Fruit fly (Drosophila melanogaster) whole organism, embryonic: ENCODE measurements around the gene miple2.

Experiments used
- Abd-B ChIP-seq: fragments of 200-800 bp; sonication (Bioruptor generic); optimal IDR thresholded peaks from 2 replicates; lab custom pipeline; 2018; ENCODE audit warnings: missing biosample characterization, mild to moderate bottlenecking, missing genetic modification characterization, moderate library complexity
- BEAF-32 ChIP-seq: fragments of 200-800 bp; sonication (Bioruptor generic); optimal IDR thresholded peaks from 3 replicates; lab custom pipeline; 2017; ENCODE audit warnings: missing biosample characterization, missing genetic modification characterization, mild to moderate bottlenecking, moderate library complexity, missing genetic modification reagents
- Bgb ChIP-seq: fragments of 200-800 bp; sonication (Bioruptor generic); IDR thresholded peaks from 2 replicates; pipeline ENCODE4 v1.3.6; 2022; ENCODE audit warnings: missing biosample characterization, missing genetic modification characterization; ENCODE audit not compliant: partially characterized antibody
- CG10267 ChIP-seq: fragments of 200-800 bp; sonication (Bioruptor generic); optimal IDR thresholded peaks from 2 replicates; lab custom pipeline; 2018; ENCODE audit warnings: missing biosample characterization, mild to moderate bottlenecking, missing genetic modification characterization, moderate library complexity
- CG10654 ChIP-seq: fragments of 200-800 bp; sonication (Bioruptor generic); optimal IDR thresholded peaks from 2 replicates; lab custom pipeline; 2016; ENCODE audit warnings: missing biosample characterization, missing genetic modification characterization
- CG13775 ChIP-seq: fragments of 200-800 bp; sonication (Bioruptor generic); optimal IDR thresholded peaks from 3 replicates; lab custom pipeline; 2017; ENCODE audit warnings: missing biosample characterization, mild to moderate bottlenecking, missing genetic modification characterization
- CG14965 ChIP-seq: fragments of 200-800 bp; sonication (Bioruptor generic); optimal IDR thresholded peaks from 2 replicates; lab custom pipeline; 2016; ENCODE audit warnings: missing biosample characterization, missing genetic modification characterization, borderline replicate concordance
- CG16813 ChIP-seq: fragments of 200-800 bp; sonication (Bioruptor generic); IDR thresholded peaks from 3 replicates; pipeline ENCODE4 v1.3.6; 2022; ENCODE audit warnings: missing biosample characterization, missing genetic modification characterization; ENCODE audit not compliant: partially characterized antibody
- CG18764 ChIP-seq: fragments of 200-800 bp; sonication (Bioruptor generic); optimal IDR thresholded peaks from 3 replicates; lab custom pipeline; 2016; ENCODE audit warnings: missing biosample characterization, missing genetic modification characterization
- CG30431 ChIP-seq: fragments of 200-800 bp; sonication (Bioruptor generic); optimal IDR thresholded peaks from 2 replicates; lab custom pipeline; 2017; ENCODE audit warnings: missing biosample characterization, missing genetic modification characterization
- CG32772 ChIP-seq: fragments of 200-800 bp; sonication (Bioruptor generic); IDR thresholded peaks from 2 replicates; pipeline ENCODE4 v1.3.6; 2022; ENCODE audit warnings: missing biosample characterization, missing genetic modification characterization
- CG33213 ChIP-seq: fragments of 200-800 bp; sonication (Bioruptor generic); optimal IDR thresholded peaks from 3 replicates; lab custom pipeline; 2016; ENCODE audit warnings: missing biosample characterization, missing genetic modification characterization
- CG34224 ChIP-seq: fragments of 200-800 bp; sonication (Bioruptor generic); IDR thresholded peaks from 3 replicates; pipeline ENCODE4 v1.3.6; 2022; ENCODE audit warnings: missing biosample characterization, missing genetic modification characterization; ENCODE audit not compliant: partially characterized antibody
- CG3995 ChIP-seq: fragments of 200-800 bp; sonication (Bioruptor generic); optimal IDR thresholded peaks from 3 replicates; lab custom pipeline; 2016; ENCODE audit warnings: missing biosample characterization, missing genetic modification characterization
- CG4282 ChIP-seq: fragments of 200-800 bp; sonication (Bioruptor generic); optimal IDR thresholded peaks from 2 replicates; lab custom pipeline; 2016; ENCODE audit warnings: missing biosample characterization, missing genetic modification characterization
- CG4328 ChIP-seq: fragments of 200-800 bp; sonication (Bioruptor generic); optimal IDR thresholded peaks from 3 replicates; lab custom pipeline; 2017; ENCODE audit warnings: missing biosample characterization, missing genetic modification reagents, missing genetic modification characterization
- CG6854 ChIP-seq: fragments of 200-800 bp; sonication (Bioruptor generic); optimal IDR thresholded peaks from 3 replicates; lab custom pipeline; 2017; ENCODE audit warnings: missing biosample characterization, mild to moderate bottlenecking, missing genetic modification characterization
- CG7928 ChIP-seq: fragments of 200-800 bp; sonication (Bioruptor generic); optimal IDR thresholded peaks from 2 replicates; lab custom pipeline; 2017; ENCODE audit warnings: missing biosample characterization, mild to moderate bottlenecking, missing genetic modification characterization
- CG9437 ChIP-seq: fragments of 200-800 bp; sonication (Bioruptor generic); optimal IDR thresholded peaks from 2 replicates; lab custom pipeline; 2018; ENCODE audit warnings: missing biosample characterization, mild to moderate bottlenecking, missing genetic modification characterization
- CHES-1-like ChIP-seq: fragments of 200-800 bp; sonication (Bioruptor generic); optimal IDR thresholded peaks from 2 replicates; lab custom pipeline; 2016; ENCODE audit warnings: missing biosample characterization, missing genetic modification characterization
- Dip3 ChIP-seq: fragments of 200-800 bp; sonication (Bioruptor generic); optimal IDR thresholded peaks from 3 replicates; lab custom pipeline; 2016; ENCODE audit warnings: missing biosample characterization, missing genetic modification characterization
- E2f2 ChIP-seq: fragments of 200-800 bp; sonication (Bioruptor generic); IDR thresholded peaks from 2 replicates; pipeline ENCODE4 v1.3.6; 2022; ENCODE audit warnings: missing biosample characterization, missing genetic modification characterization
- ERR ChIP-seq: fragments of 200-800 bp; sonication (Bioruptor generic); optimal IDR thresholded peaks from 2 replicates; lab custom pipeline; 2016; ENCODE audit warnings: missing biosample characterization, missing genetic modification characterization
- GATAe ChIP-seq: fragments of 200-800 bp; sonication (Bioruptor generic); conservative IDR thresholded peaks from 2 replicates; pipeline ENCODE4 v1.3.6; 2022; ENCODE audit warnings: missing biosample characterization, missing genetic modification characterization
- HLH54F ChIP-seq: fragments of 200-800 bp; sonication (Bioruptor generic); optimal IDR thresholded peaks from 3 replicates; lab custom pipeline; 2016; ENCODE audit warnings: missing biosample characterization, missing genetic modification characterization
- Hand ChIP-seq: fragments of 200-800 bp; sonication (Bioruptor generic); optimal IDR thresholded peaks from 2 replicates; lab custom pipeline; 2017; ENCODE audit warnings: mild to moderate bottlenecking, missing biosample characterization, missing genetic modification reagents, missing genetic modification characterization
- Hey ChIP-seq: fragments of 200-800 bp; sonication (Bioruptor generic); optimal IDR thresholded peaks from 3 replicates; lab custom pipeline; 2018; ENCODE audit warnings: missing biosample characterization, mild to moderate bottlenecking, missing genetic modification characterization
- Hr51 ChIP-seq, 2 experiments: fragments of 200-800 bp; sonication (Bioruptor generic); optimal IDR thresholded peaks; 2 replicates in 1 of 2; 3 replicates in 1 of 2; lab custom pipeline; 2016 to 2018; ENCODE audit warnings: missing biosample characterization in 2 of 2, missing genetic modification characterization in 2 of 2, mild to moderate bottlenecking in 1 of 2, moderate library complexity in 1 of 2
- Hsf ChIP-seq: fragments of 200-800 bp; sonication (Bioruptor generic); optimal IDR thresholded peaks from 3 replicates; lab custom pipeline; 2016; ENCODE audit warnings: missing biosample characterization, missing genetic modification characterization
- Kr ChIP-seq: fragments of 200-800 bp; sonication (Bioruptor generic); optimal IDR thresholded peaks from 2 replicates; lab custom pipeline; 2017; ENCODE audit warnings: missing biosample characterization, mild to moderate bottlenecking, missing genetic modification characterization
- Lim3 ChIP-seq: fragments of 200-800 bp; sonication (Bioruptor generic); IDR thresholded peaks from 2 replicates; pipeline ENCODE4 v1.3.6; 2022; ENCODE audit warnings: missing biosample characterization, missing genetic modification characterization
- Meics ChIP-seq: fragments of 200-800 bp; sonication (Bioruptor generic); optimal IDR thresholded peaks from 2 replicates; lab custom pipeline; 2017; ENCODE audit warnings: missing biosample characterization, mild to moderate bottlenecking, missing genetic modification characterization
- Opbp ChIP-seq: fragments of 200-800 bp; sonication (Bioruptor generic); IDR thresholded peaks from 3 replicates; pipeline ENCODE4 v1.3.6; 2022; ENCODE audit warnings: missing biosample characterization, missing genetic modification characterization; ENCODE audit not compliant: partially characterized antibody
- Taf1 ChIP-seq: fragments of 200-800 bp; sonication (Bioruptor generic); IDR thresholded peaks from 2 replicates; pipeline ENCODE4 v1.3.6; 2022; ENCODE audit warnings: missing biosample characterization, missing genetic modification characterization
- Trl ChIP-seq, 3 experiments: fragments of >200 bp in 2 of 3; fragments of 200-800 bp in 1 of 3; sonication (Bioruptor generic) in 1 of 3; optimal IDR thresholded peaks; 2 replicates in 1 of 3; 3 replicates in 2 of 3; lab custom pipeline; 2016 to 2017; ENCODE audit warnings: missing biosample characterization in 1 of 3, missing genetic modification characterization in 1 of 3
- ash1 ChIP-seq: fragments of 200-800 bp; sonication (Bioruptor generic); optimal IDR thresholded peaks from 2 replicates; lab custom pipeline; 2018; ENCODE audit warnings: missing biosample characterization, mild to moderate bottlenecking, missing genetic modification characterization
- bbx ChIP-seq: fragments of 200-800 bp; sonication (Bioruptor generic); IDR thresholded peaks from 2 replicates; pipeline ENCODE4 v1.3.6; 2022; ENCODE audit warnings: missing biosample characterization, missing genetic modification characterization; ENCODE audit not compliant: partially characterized antibody
- bsh ChIP-seq, 2 experiments: fragments of 200-800 bp; sonication (Bioruptor generic); optimal IDR thresholded peaks; 2 replicates each; lab custom pipeline; 2017 to 2018; ENCODE audit warnings: mild to moderate bottlenecking in 2 of 2, missing biosample characterization in 2 of 2, missing genetic modification characterization in 2 of 2, moderate library complexity in 1 of 2
- crp ChIP-seq, 2 experiments: fragments of 200-800 bp; sonication (Bioruptor generic); optimal IDR thresholded peaks; 2 replicates in 1 of 2; 3 replicates in 1 of 2; lab custom pipeline; 2017; ENCODE audit warnings: missing biosample characterization in 2 of 2, missing genetic modification characterization in 2 of 2, mild to moderate bottlenecking in 1 of 2, moderate library complexity in 1 of 2
- eve ChIP-seq, 2 experiments: fragments of >200 bp; optimal IDR thresholded peaks; 2 replicates each; lab custom pipeline; 2017; ENCODE audit warnings: missing biosample characterization in 2 of 2, missing genetic modification characterization in 2 of 2
- ham ChIP-seq: fragments of 200-800 bp; sonication (Bioruptor generic); IDR thresholded peaks from 2 replicates; pipeline ENCODE4 v1.3.6; 2022; ENCODE audit warnings: missing biosample characterization, missing genetic modification characterization
- kay ChIP-seq: fragments of 200-800 bp; sonication (Bioruptor generic); optimal IDR thresholded peaks from 2 replicates; lab custom pipeline; 2016; ENCODE audit warnings: missing biosample characterization, missing genetic modification characterization
- pum ChIP-seq: fragments of 200-800 bp; sonication (Bioruptor generic); optimal IDR thresholded peaks from 2 replicates; lab custom pipeline; 2016; ENCODE audit warnings: missing biosample characterization, missing genetic modification characterization
- row ChIP-seq: fragments of 200-800 bp; sonication (Bioruptor generic); IDR thresholded peaks from 3 replicates; pipeline ENCODE4 v1.3.6; 2022; ENCODE audit warnings: missing biosample characterization, missing genetic modification characterization
- scrt ChIP-seq: fragments of 200-800 bp; sonication (Bioruptor generic); optimal IDR thresholded peaks from 2 replicates; lab custom pipeline; 2018; ENCODE audit warnings: missing biosample characterization, mild to moderate bottlenecking, missing genetic modification characterization, moderate library complexity
- sim ChIP-seq: fragments of 200-800 bp; sonication (Bioruptor generic); IDR thresholded peaks from 2 replicates; pipeline ENCODE4 v1.3.6; 2022; ENCODE audit warnings: missing biosample characterization, missing genetic modification characterization
- slou ChIP-seq: fragments of 200-800 bp; sonication (Bioruptor generic); optimal IDR thresholded peaks from 3 replicates; lab custom pipeline; 2016; ENCODE audit warnings: missing biosample characterization, missing genetic modification characterization
- sqz ChIP-seq: fragments of 200-800 bp; sonication (Bioruptor generic); optimal IDR thresholded peaks from 3 replicates; lab custom pipeline; 2018; ENCODE audit warnings: missing biosample characterization, mild to moderate bottlenecking, missing genetic modification characterization

miple2 gene

DNA sequence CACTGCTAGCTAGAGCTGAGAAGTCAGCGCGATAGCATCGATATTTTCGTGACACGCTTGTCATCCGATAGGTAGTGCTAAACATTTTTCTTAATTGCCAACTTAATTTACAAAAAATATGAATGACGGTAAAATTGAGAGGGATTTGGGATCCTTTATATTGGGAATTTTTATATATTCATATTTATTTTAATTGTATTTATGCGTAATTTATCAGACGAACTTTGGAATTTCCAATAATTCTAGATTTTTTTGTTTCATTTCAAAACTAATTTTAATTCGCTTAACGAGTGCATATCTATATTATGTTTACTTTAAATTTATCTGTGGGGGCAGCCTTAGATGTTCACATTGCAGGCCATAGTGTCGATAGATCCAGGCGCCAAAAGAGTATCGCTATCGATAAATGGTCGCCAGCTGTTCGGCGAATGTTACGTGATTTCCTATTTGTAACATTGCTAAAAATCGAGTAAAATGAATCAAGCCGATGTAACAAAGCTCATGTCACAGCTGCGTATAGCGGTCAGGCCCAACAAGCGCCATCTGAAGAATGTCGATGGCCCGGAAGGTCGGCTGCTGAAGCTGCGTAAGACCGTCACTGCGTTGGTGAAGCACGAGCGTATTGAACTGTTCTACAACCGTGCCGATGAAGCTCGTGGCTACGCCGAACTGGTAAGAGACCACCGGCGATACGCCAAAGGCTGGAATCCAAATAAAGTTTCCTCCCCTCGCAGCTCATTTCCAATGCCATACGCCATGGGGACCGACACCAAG lies 6.4 kb upstream of the miple2 start, which contains the start of the genes Tudor-SN and mRpL17 (continued):
- TF ChIP-seq CG13775 (GFP tag; lab: Kevin White, UChicago) (peak; percentile 68), Kr (GFP tag; lab: Kevin White, UChicago) (no peak), Lim3 (GFP tag; lab: Robert Waterston, UW) (no peak), CHES-1-like (GFP tag; lab: Kevin White, UChicago) (no peak), Bgb (GFP tag; lab: Robert Waterston, UW) (peak; percentile 98), CG32772 (GFP tag; lab: Robert Waterston, UW) (no peak), CG9437 (GFP tag; lab: Kevin White, UChicago) (peak; percentile 97), ham (GFP tag; lab: Robert Waterston, UW) (no peak), row (peak; percentile 78), Hr51 (GFP tag; optimal IDR thresholded peaks at IDR 0.05; lab: Kevin White, UChicago) (peak in 1 of 2 experiments; percentile 25), HLH54F (GFP tag; lab: Kevin White, UChicago) (peak; percentile 40), eve (GFP tag; optimal IDR thresholded peaks at IDR 0.05; lab: Kevin White, UChicago) (no peak), pum (GFP tag; lab: Kevin White, UChicago) (no peak), sim (no peak), Hsf (GFP tag; lab: Kevin White, UChicago) (peak; percentile 16), CG18764 (GFP tag; lab: Kevin White, UChicago) (no peak), CG4282 (no peak), Hand (no peak), Hey (tag; lab: Kevin White, UChicago) (no peak), BEAF-32 (GFP tag; lab: Kevin White, UChicago) (peak; percentile 97), scrt (GFP tag; lab: Kevin White, UChicago) (peak; percentile 11), GATAe (GFP tag; lab: Robert Waterston, UW) (no peak), ash1 (no peak), Dip3 (GFP tag; lab: Kevin White, UChicago) (peak; percentile 39), Taf1 (GFP tag; lab: Robert Waterston, UW) (no peak), bsh (GFP tag; optimal IDR thresholded peaks at IDR 0.05; lab: Kevin White, UChicago) (peak in 1 of 2 experiments; percentile 11), crp (GFP tag; optimal IDR thresholded peaks at IDR 0.05; lab: Kevin White, UChicago) (peak in 1 of 2 experiments; percentile 83), CG14965 (no peak), CG10267 (tag; lab: Kevin White, UChicago) (peak; percentile 74), CG10654 (GFP tag; lab: Kevin White, UChicago) (peak; percentile 15), CG30431 (GFP tag; lab: Kevin White, UChicago) (no peak), CG33213 (GFP tag; lab: Kevin White, UChicago) (peak; percentile 54), Abd-B (no peak), ERR (GFP tag; lab: Kevin White, UChicago) (no peak), CG3995 (GFP tag; lab: Kevin White, UChicago) (peak; percentile 22), kay (GFP tag; lab: Kevin White, UChicago) (peak; percentile 25), Trl (optimal IDR thresholded peaks at IDR 0.05; lab: Kevin White, UChicago) (no peak), Trl (GFP tag; optimal IDR thresholded peaks at IDR 0.05; lab: Kevin White, UChicago) (peak; percentile 14), Opbp (GFP tag; lab: Robert Waterston, UW) (peak; percentile 98), CG4328 (GFP tag; lab: Kevin White, UChicago) (no peak), slou (GFP tag; lab: Kevin White, UChicago) (peak; percentile 9), CG34224 (peak; percentile 89), CG16813 (peak; percentile 98), CG6854 (GFP tag; lab: Kevin White, UChicago) (no peak), CG7928 (GFP tag; lab: Kevin White, UChicago) (peak; percentile 17), sqz (GFP tag; lab: Kevin White, UChicago) (peak; percentile 60), E2f2 (peak; percentile 46; the same call in 1 of the 2 replicates), bbx (peak; percentile 99), Meics (GFP tag; lab: Kevin White, UChicago) (peak; percentile 39)
